Fruit fly (Drosophila melanogaster): Measurements from ENCODE around the gene Dtd.
A peak's percentile ranks its signal among the peaks of the same experiment; 100 is the strongest.

Gene Dtd

DNA sequence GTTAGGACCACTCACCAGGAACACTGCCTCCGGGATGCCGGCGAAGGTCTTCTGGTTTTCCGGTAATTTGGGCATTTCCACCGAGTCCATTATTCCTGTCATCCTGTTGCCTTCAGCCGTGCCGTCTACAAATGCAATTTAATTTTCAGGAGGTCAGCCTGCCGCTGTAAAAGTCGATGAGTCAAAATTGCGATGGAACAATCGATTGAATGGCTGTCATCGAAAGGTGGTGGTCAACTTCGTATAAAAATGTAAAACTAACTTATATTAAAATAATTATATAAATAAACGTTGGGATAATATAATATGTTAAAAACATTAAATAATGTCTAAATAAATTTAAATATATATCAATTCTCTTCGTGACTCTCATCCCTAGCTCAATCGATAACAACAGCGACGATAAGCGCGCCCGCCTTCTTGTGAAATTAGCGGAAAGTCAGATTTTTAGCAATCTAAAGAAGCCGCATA lies 20.2 kb upstream of the Dtd start, which contains the start of the genes mgr and Irbp (continued):
- TF ChIP-seq grau (tag; optimal IDR thresholded peaks at IDR 0.05) = peak; percentile 92
- peak in 1 of 2 experiments; percentile 86 for TF ChIP-seq tll (GFP tag; optimal IDR thresholded peaks at IDR 0.05)
- peak; percentile 77 for TF ChIP-seq sens-2 (GFP tag; IDR thresholded peaks at IDR 0.05)
- TF ChIP-seq CG10366 (GFP tag; IDR thresholded peaks at IDR 0.05) = peak; percentile 94
- peak; percentile 66 for TF ChIP-seq CG1529 (GFP tag; optimal IDR thresholded peaks at IDR 0.05)
- TF ChIP-seq btn (GFP tag; optimal IDR thresholded peaks at IDR 0.05) = no peak
- TF ChIP-seq CG13123 (GFP tag; optimal IDR thresholded peaks at IDR 0.05) = peak; percentile 90
- TF ChIP-seq bigmax (GFP tag; optimal IDR thresholded peaks at IDR 0.05) = peak; percentile 86
- TF ChIP-seq CG5245 (GFP tag; optimal IDR thresholded peaks at IDR 0.05) = peak; percentile 76
- TF ChIP-seq CG17568 (GFP tag; optimal IDR thresholded peaks at IDR 0.05) = no peak
- TF ChIP-seq Mrtf (GFP tag; IDR thresholded peaks at IDR 0.05) = no peak; the same call in 2 of the 3 replicates
- TF ChIP-seq ase (GFP tag; IDR thresholded peaks at IDR 0.05) = peak; percentile 91
- TF ChIP-seq Ravus (GFP tag; IDR thresholded peaks at IDR 0.05) = peak; percentile 79
- TF ChIP-seq Sox102F (GFP tag; optimal IDR thresholded peaks at IDR 0.05) = peak; percentile 94
- no peak for TF ChIP-seq maf-S (GFP tag; optimal IDR thresholded peaks at IDR 0.05)
- TF ChIP-seq emc (GFP tag; optimal IDR thresholded peaks at IDR 0.05) = no peak
- TF ChIP-seq CG12769 (tag; optimal IDR thresholded peaks at IDR 0.05) = no peak
- peak; percentile 23 for TF ChIP-seq CTCF (GFP tag; optimal IDR thresholded peaks at IDR 0.05)
- TF ChIP-seq Stat92E (GFP tag; optimal IDR thresholded peaks at IDR 0.05) = peak in 1 of 3 experiments; percentile 77
- no peak for TF ChIP-seq Asciz (GFP tag; optimal IDR thresholded peaks at IDR 0.05)
- no peak for TF ChIP-seq NC2β (GFP tag; optimal IDR thresholded peaks at IDR 0.05)
- TF ChIP-seq Taf1 (GFP tag; IDR thresholded peaks at IDR 0.05) = peak; percentile 91
- TF ChIP-seq GATAe (GFP tag; conservative IDR thresholded peaks at IDR 0.05) = peak; percentile 86
- no peak for TF ChIP-seq Hr39 (optimal IDR thresholded peaks at IDR 0.05)
- TF ChIP-seq B-H2 (GFP tag; optimal IDR thresholded peaks at IDR 0.05) = peak; percentile 86
- TF ChIP-seq trem (tag; optimal IDR thresholded peaks at IDR 0.05) = peak; percentile 95
- TF ChIP-seq CG32532 (GFP tag; IDR thresholded peaks at IDR 0.05) = peak; percentile 96
- peak; percentile 95 for TF ChIP-seq zen (tag; optimal IDR thresholded peaks at IDR 0.05)
- TF ChIP-seq CG11085 (GFP tag; IDR thresholded peaks at IDR 0.05) = peak; percentile 88
- TF ChIP-seq CG3847 (GFP tag; IDR thresholded peaks at IDR 0.05) = peak; percentile 95
- peak; percentile 93 for TF ChIP-seq zfh1 (GFP tag; IDR thresholded peaks at IDR 0.05)
- peak; percentile 86 for TF ChIP-seq otp (GFP tag; IDR thresholded peaks at IDR 0.05)
- TF ChIP-seq CG3995 (GFP tag; optimal IDR thresholded peaks at IDR 0.05) = peak; percentile 40
- peak; percentile 90 for TF ChIP-seq fd3F (GFP tag; optimal IDR thresholded peaks at IDR 0.05)
- TF ChIP-seq Atf-2 (GFP tag; optimal IDR thresholded peaks at IDR 0.05) = peak; percentile 11
- peak; percentile 95 for TF ChIP-seq CG17328 (GFP tag; IDR thresholded peaks at IDR 0.05)
- peak; percentile 91 for TF ChIP-seq sens (GFP tag)
- no peak for TF ChIP-seq prd (optimal IDR thresholded peaks at IDR 0.05)
- TF ChIP-seq prd (GFP tag; IDR thresholded peaks at IDR 0.05) = peak; percentile 97
- TF ChIP-seq CG30403 (GFP tag; optimal IDR thresholded peaks at IDR 0.05) = peak; percentile 92
- peak; percentile 95 for TF ChIP-seq dmrt11E (tag; optimal IDR thresholded peaks at IDR 0.05)
- TF ChIP-seq hth (optimal IDR thresholded peaks at IDR 0.05) = no peak
- TF ChIP-seq CG18476 (GFP tag; optimal IDR thresholded peaks at IDR 0.05) = peak; percentile 80
- TF ChIP-seq CG17186 (GFP tag; optimal IDR thresholded peaks at IDR 0.05) = peak; percentile 40
- peak; percentile 65 for TF ChIP-seq CG15011 (GFP tag; optimal IDR thresholded peaks at IDR 0.05)
- peak; percentile 90 for TF ChIP-seq Scr (GFP tag; IDR thresholded peaks at IDR 0.05; ENCODE audit: partially characterized antibody)
- peak; percentile 90 for TF ChIP-seq CG10959 (GFP tag; IDR thresholded peaks at IDR 0.05)
- no peak for TF ChIP-seq sc (optimal IDR thresholded peaks at IDR 0.05)
- peak; percentile 84 for TF ChIP-seq sc (GFP tag; optimal IDR thresholded peaks at IDR 0.05)
- peak; percentile 90 for TF ChIP-seq az2 (GFP tag; optimal IDR thresholded peaks at IDR 0.05)
- peak; percentile 95 for TF ChIP-seq al (GFP tag; IDR thresholded peaks at IDR 0.05)
- peak; percentile 92 for TF ChIP-seq CG7556 (GFP tag; optimal IDR thresholded peaks at IDR 0.05)
- peak; percentile 96 for TF ChIP-seq Ada2b (GFP tag; IDR thresholded peaks at IDR 0.05)

All from whole organism, embryonic.